Worm (Caenorhabditis elegans): ENCODE results near the gene sre-43.

DNA sequence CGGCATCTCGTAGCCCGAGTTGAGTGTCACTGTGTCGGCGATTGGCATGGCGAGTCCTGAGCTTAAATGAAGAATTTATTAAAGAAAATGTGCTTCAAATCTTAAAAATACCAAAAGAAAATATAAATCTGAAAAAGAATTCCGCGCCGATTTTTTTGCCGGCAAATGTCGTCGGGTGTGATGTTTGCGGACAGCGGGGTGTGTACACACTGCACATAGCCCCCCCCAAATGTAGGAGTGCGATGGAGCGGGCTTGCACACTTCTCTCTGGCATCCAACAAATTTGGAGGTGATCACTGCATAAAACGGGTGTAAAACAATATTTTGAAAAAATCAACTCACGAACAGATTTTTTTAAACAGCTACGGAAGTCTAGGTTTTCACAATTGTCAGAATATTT lies 7.3 kb upstream of the sre-43 start, which contains the start of gene Y39G8B.2:
- TF ChIP-seq him-1 (tag; optimal IDR thresholded peaks at IDR 0.05): no peak
- TF ChIP-seq W03F9.2 (tag; optimal IDR thresholded peaks at IDR 0.05): no peak
